Fruit fly (Drosophila melanogaster) whole organism, embryonic: ENCODE data around the gene CG31365.

Source experiments
- ATbp ChIP-seq: fragments of 200-800 bp; sonication (Bioruptor generic); optimal IDR thresholded peaks from 2 replicates; lab custom pipeline; 2017; ENCODE audit warnings: missing biosample characterization, mild to moderate bottlenecking, missing genetic modification characterization, missing genetic modification reagents
- Awh ChIP-seq: fragments of 200-800 bp; sonication (Bioruptor generic); IDR thresholded peaks from 2 replicates; pipeline ENCODE4, ENCODE4 v1.3.6; 2022; ENCODE audit warnings: missing biosample characterization, missing genetic modification characterization
- CG1024 ChIP-seq: fragments of 200-800 bp; sonication (Bioruptor generic); IDR thresholded peaks from 2 replicates; pipeline ENCODE4 v1.3.6; 2022; ENCODE audit warnings: missing biosample characterization, missing genetic modification characterization
- CG10321 ChIP-seq: fragments of 200-800 bp; sonication (Bioruptor generic); IDR thresholded peaks from 2 replicates; pipeline ENCODE4 v1.3.6; 2022; ENCODE audit warnings: missing biosample characterization, missing genetic modification characterization
- CG12391 ChIP-seq: fragments of 200-800 bp; sonication (Bioruptor generic); optimal IDR thresholded peaks from 3 replicates; lab custom pipeline; 2018; ENCODE audit warnings: missing biosample characterization, mild to moderate bottlenecking, missing genetic modification characterization, moderate library complexity
- CG12769 ChIP-seq: fragments of 200-800 bp; sonication (Bioruptor generic); optimal IDR thresholded peaks from 2 replicates; lab custom pipeline; 2019; ENCODE audit warnings: missing biosample characterization, mild to moderate bottlenecking, missing genetic modification characterization, moderate library complexity
- CG13123 ChIP-seq: fragments of 200-800 bp; sonication (Bioruptor generic); optimal IDR thresholded peaks from 2 replicates; lab custom pipeline; 2016; ENCODE audit warnings: missing biosample characterization, missing genetic modification characterization
- CG16813 ChIP-seq: fragments of 200-800 bp; sonication (Bioruptor generic); IDR thresholded peaks from 3 replicates; pipeline ENCODE4 v1.3.6; 2022; ENCODE audit warnings: missing biosample characterization, missing genetic modification characterization; ENCODE audit not compliant: partially characterized antibody
- CG1792 ChIP-seq: fragments of 200-800 bp; sonication (Bioruptor generic); optimal IDR thresholded peaks from 2 replicates; lab custom pipeline; 2016; ENCODE audit warnings: missing biosample characterization, missing genetic modification characterization
- CG2129 ChIP-seq: fragments of 200-800 bp; sonication (Bioruptor generic); IDR thresholded peaks from 2 replicates; pipeline ENCODE4 v1.3.6; 2022; ENCODE audit warnings: missing biosample characterization, missing genetic modification characterization; ENCODE audit not compliant: partially characterized antibody
- CG2875 ChIP-seq: fragments of 200-800 bp; sonication (Bioruptor generic); optimal IDR thresholded peaks from 2 replicates; lab custom pipeline; 2017; ENCODE audit warnings: missing biosample characterization, mild to moderate bottlenecking, missing genetic modification characterization, missing genetic modification reagents
- CG30020 ChIP-seq: fragments of 200-800 bp; optimal IDR thresholded peaks from 2 replicates; lab custom pipeline; 2019; ENCODE audit warnings: missing biosample characterization, mild to moderate bottlenecking, missing genetic modification characterization, moderate library complexity
- CG33213 ChIP-seq: fragments of 200-800 bp; sonication (Bioruptor generic); optimal IDR thresholded peaks from 3 replicates; lab custom pipeline; 2016; ENCODE audit warnings: missing biosample characterization, missing genetic modification characterization
- CG5245 ChIP-seq: fragments of 200-800 bp; sonication (Bioruptor generic); optimal IDR thresholded peaks from 3 replicates; lab custom pipeline; 2016; ENCODE audit warnings: missing biosample characterization, missing genetic modification characterization
- CG6765 ChIP-seq: fragments of 200-800 bp; sonication (Bioruptor generic); optimal IDR thresholded peaks from 3 replicates; lab custom pipeline; 2017; ENCODE audit warnings: missing biosample characterization, mild to moderate bottlenecking, missing genetic modification characterization
- CG7357 ChIP-seq: fragments of 200-800 bp; sonication (Bioruptor generic); IDR thresholded peaks from 3 replicates; pipeline ENCODE4 v1.3.6; 2022; ENCODE audit warnings: missing biosample characterization, missing genetic modification characterization
- CG7786 ChIP-seq: fragments of 200-800 bp; sonication (Bioruptor generic); optimal IDR thresholded peaks from 2 replicates; lab custom pipeline; 2016; ENCODE audit warnings: missing biosample characterization, missing genetic modification characterization
- CG9215 ChIP-seq: fragments of 200-800 bp; sonication (Bioruptor generic); IDR thresholded peaks from 2 replicates; pipeline ENCODE4 v1.3.6; 2022; ENCODE audit warnings: missing biosample characterization, missing genetic modification characterization
- CHES-1-like ChIP-seq: fragments of 200-800 bp; sonication (Bioruptor generic); optimal IDR thresholded peaks from 2 replicates; lab custom pipeline; 2016; ENCODE audit warnings: missing biosample characterization, missing genetic modification characterization
- CkIIα-i1 ChIP-seq: fragments of 200-800 bp; sonication (Bioruptor generic); IDR thresholded peaks from 2 replicates; pipeline ENCODE4 v1.3.6; 2022; ENCODE audit warnings: missing biosample characterization, missing genetic modification characterization
- CoRest ChIP-seq: fragments of 200-800 bp; sonication (Bioruptor generic); optimal IDR thresholded peaks from 3 replicates; lab custom pipeline; 2018; ENCODE audit warnings: missing biosample characterization, mild to moderate bottlenecking, missing genetic modification characterization, moderate library complexity
- D19B ChIP-seq: fragments of 200-800 bp; sonication (Bioruptor generic); optimal IDR thresholded peaks from 2 replicates; lab custom pipeline; 2017; ENCODE audit warnings: missing biosample characterization, mild to moderate bottlenecking, missing genetic modification characterization
- Hmr ChIP-seq: fragments of 200-800 bp; sonication (Bioruptor generic); optimal IDR thresholded peaks from 3 replicates; lab custom pipeline; 2017; ENCODE audit warnings: mild to moderate bottlenecking, missing biosample characterization, missing genetic modification reagents, missing genetic modification characterization
- Kr ChIP-seq: fragments of 200-800 bp; sonication (Bioruptor generic); optimal IDR thresholded peaks from 2 replicates; lab custom pipeline; 2017; ENCODE audit warnings: missing biosample characterization, mild to moderate bottlenecking, missing genetic modification characterization
- MTF-1 ChIP-seq: fragments of 200-800 bp; sonication (Bioruptor generic); optimal IDR thresholded peaks from 2 replicates; lab custom pipeline; 2018; ENCODE audit warnings: missing biosample characterization, mild to moderate bottlenecking, missing genetic modification characterization, borderline replicate concordance
- Max ChIP-seq: fragments of 200-800 bp; sonication (Bioruptor generic); optimal IDR thresholded peaks from 2 replicates; lab custom pipeline; 2016; ENCODE audit warnings: missing biosample characterization, mild to moderate bottlenecking, missing genetic modification characterization
- Med ChIP-seq: fragments of 200-800 bp; sonication (Bioruptor generic); peaks from one replicate; lab custom pipeline; 2016; ENCODE audit warnings: missing biosample characterization, missing genetic modification characterization, mild to moderate bottlenecking, inconsistent platforms, moderate library complexity
- Pdp1 ChIP-seq, 2 experiments: fragments of 200-800 bp; sonication (Bioruptor generic); optimal IDR thresholded peaks; 3 replicates each; lab custom pipeline; 2016; ENCODE audit warnings: missing biosample characterization in 2 of 2, missing genetic modification characterization in 2 of 2, mild to moderate bottlenecking in 1 of 2, moderate library complexity in 1 of 2
- Scr ChIP-seq: fragments of 200-800 bp; sonication (Bioruptor generic); IDR thresholded peaks from 2 replicates; pipeline ENCODE4 v1.3.6; 2022; ENCODE audit warnings: missing biosample characterization, missing genetic modification characterization; ENCODE audit not compliant: partially characterized antibody
- TFAM ChIP-seq: fragments of 200-800 bp; sonication (Bioruptor generic); optimal IDR thresholded peaks from 2 replicates; lab custom pipeline; 2017; ENCODE audit warnings: missing biosample characterization, missing genetic modification characterization, inconsistent platforms
- Usf ChIP-seq: fragments of 200-800 bp; sonication (Bioruptor generic); optimal IDR thresholded peaks from 2 replicates; lab custom pipeline; 2017; ENCODE audit warnings: missing genotype, missing biosample characterization, missing genetic modification characterization
- YL-1 ChIP-seq: fragments of 200-800 bp; sonication (Bioruptor generic); optimal IDR thresholded peaks from 3 replicates; lab custom pipeline; 2017; ENCODE audit warnings: missing biosample characterization, mild to moderate bottlenecking, missing genetic modification characterization
- amos ChIP-seq: fragments of 200-800 bp; sonication (Bioruptor generic); IDR thresholded peaks from 2 replicates; pipeline ENCODE4 v1.3.6; 2022; ENCODE audit warnings: missing biosample characterization, missing genetic modification characterization; ENCODE audit not compliant: partially characterized antibody
- bbx ChIP-seq: fragments of 200-800 bp; sonication (Bioruptor generic); IDR thresholded peaks from 2 replicates; pipeline ENCODE4 v1.3.6; 2022; ENCODE audit warnings: missing biosample characterization, missing genetic modification characterization; ENCODE audit not compliant: partially characterized antibody
- fd96Cb ChIP-seq: fragments of 200-800 bp; sonication (Bioruptor generic); optimal IDR thresholded peaks from 2 replicates; lab custom pipeline; 2018; ENCODE audit warnings: missing biosample characterization, mild to moderate bottlenecking, missing genetic modification characterization, moderate library complexity
- fu2 ChIP-seq: fragments of 200-800 bp; sonication (Bioruptor generic); optimal IDR thresholded peaks from 2 replicates; lab custom pipeline; 2016; ENCODE audit warnings: missing biosample characterization, missing genetic modification characterization
- lbe ChIP-seq: fragments of 200-800 bp; sonication (Bioruptor generic); optimal IDR thresholded peaks from 2 replicates; lab custom pipeline; 2016; ENCODE audit warnings: missing biosample characterization, mild to moderate bottlenecking, missing genetic modification characterization
- mam ChIP-seq: fragments of 200-800 bp; sonication (Bioruptor generic); optimal IDR thresholded peaks from 3 replicates; lab custom pipeline; 2016; ENCODE audit warnings: missing biosample characterization, missing genetic modification characterization
- nau ChIP-seq: fragments of 200-800 bp; sonication (Bioruptor generic); optimal IDR thresholded peaks from 3 replicates; lab custom pipeline; 2017; ENCODE audit warnings: missing biosample characterization, mild to moderate bottlenecking, missing genetic modification characterization, missing genetic modification reagents
- pnt ChIP-seq: fragments of 200-800 bp; sonication (Bioruptor generic); optimal IDR thresholded peaks from 3 replicates; lab custom pipeline; 2016; ENCODE audit warnings: missing biosample characterization, missing genetic modification characterization
- prd ChIP-seq, 3 experiments: fragments of >200 bp in 2 of 3; fragments of 200-800 bp in 1 of 3; sonication (Bioruptor generic) in 1 of 3; optimal IDR thresholded peaks in 2 of 3; IDR thresholded peaks in 1 of 3; 2 replicates in 2 of 3; 3 replicates in 1 of 3; pipeline versions ENCODE4 v1.3.6 to Lab custom; 2017 to 2022; ENCODE audit warnings: missing biosample characterization in 1 of 3, missing genetic modification characterization in 1 of 3
- rib ChIP-seq: fragments of 200-800 bp; sonication (Bioruptor generic); IDR thresholded peaks from 2 replicates; pipeline ENCODE4 v1.3.6; 2022; ENCODE audit warnings: missing biosample characterization, missing genetic modification characterization
- ro ChIP-seq: fragments of 200-800 bp; sonication (Bioruptor generic); IDR thresholded peaks from 2 replicates; pipeline ENCODE4 v1.3.6; 2022; ENCODE audit warnings: missing biosample characterization, missing genetic modification characterization
- tap ChIP-seq: fragments of 200-800 bp; optimal IDR thresholded peaks from 3 replicates; lab custom pipeline; 2019; ENCODE audit warnings: missing biosample characterization, mild to moderate bottlenecking, missing genetic modification characterization, moderate library complexity
- tin ChIP-seq: fragments of 200-800 bp; sonication (Bioruptor generic); optimal IDR thresholded peaks from 3 replicates; lab custom pipeline; 2016; ENCODE audit warnings: missing biosample characterization, missing genetic modification characterization
- tna ChIP-seq: fragments of 200-800 bp; sonication (Bioruptor generic); IDR thresholded peaks from 2 replicates; pipeline ENCODE4 v1.3.6; 2022; ENCODE audit warnings: missing biosample characterization, missing genetic modification characterization; ENCODE audit not compliant: partially characterized antibody
- toy ChIP-seq: fragments of 200-800 bp; sonication (Bioruptor generic); IDR thresholded peaks from 2 replicates; pipeline ENCODE4 v1.3.6; 2022; ENCODE audit warnings: missing biosample characterization, missing genetic modification characterization
- zfh2 ChIP-seq: fragments of 200-800 bp; sonication (Bioruptor generic); optimal IDR thresholded peaks from 2 replicates; lab custom pipeline; 2016; ENCODE audit warnings: missing biosample characterization, missing genetic modification characterization

The CG31365 gene

DNA sequence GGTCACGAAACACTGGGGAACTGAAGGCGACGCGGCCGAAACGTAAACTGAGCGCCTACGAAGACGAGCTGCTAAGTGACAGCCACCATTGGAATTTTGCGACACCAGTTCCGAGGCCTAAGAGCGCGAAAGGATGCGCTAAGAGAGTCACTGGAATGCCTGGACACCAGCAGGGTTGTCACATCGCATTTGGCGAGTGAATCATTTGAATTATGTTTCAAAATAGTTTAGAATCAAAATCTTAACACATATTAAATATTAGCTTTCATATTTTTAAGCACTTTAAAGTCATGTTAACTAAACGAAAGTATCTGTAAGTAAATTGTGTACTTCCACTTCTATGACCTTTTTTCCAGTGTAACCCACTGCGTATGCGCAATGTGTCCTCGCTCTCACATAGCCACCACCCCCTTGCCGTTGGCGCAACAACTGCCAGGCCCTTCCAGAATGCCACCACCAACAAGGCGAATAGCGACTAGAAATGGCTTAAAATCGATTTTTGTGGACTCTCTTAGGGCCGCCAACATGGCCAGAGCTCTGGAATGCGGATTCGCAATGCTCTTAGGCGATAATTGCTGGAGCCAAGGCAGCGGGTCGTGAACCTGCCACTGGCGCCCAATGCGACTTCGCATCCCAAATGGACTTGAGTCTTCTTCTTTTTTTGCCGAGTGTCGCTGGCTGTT lies 13.4 kb downstream of the CG31365 start, which contains the start of gene Cow:
TSS of gene Cow (minus strand) at position 51 of the 683 bp plus-strand sequence.
- TF ChIP-seq ATbp, result peak; percentile 45
- no peak for TF ChIP-seq CG1792 (GFP tag; lab: Kevin White, UChicago)
- TF ChIP-seq pnt, result peak; percentile 26
- TF ChIP-seq CG12769 (tag; lab: Kevin White, UChicago), result peak; percentile 90
- no peak for TF ChIP-seq CG16813 (GFP tag; lab: Robert Waterston, UW)
- no peak for TF ChIP-seq lbe (GFP tag; lab: Kevin White, UChicago)
- TF ChIP-seq CG2875, result no peak
- no peak for TF ChIP-seq TFAM
- no peak for TF ChIP-seq YL-1 (GFP tag; lab: Kevin White, UChicago)
- TF ChIP-seq zfh2 (GFP tag; lab: Kevin White, UChicago), result peak; percentile 50
- peak; percentile 94 for TF ChIP-seq Med
- peak; percentile 44 for TF ChIP-seq tin (GFP tag; lab: Kevin White, UChicago)
- peak; percentile 43 to 48 for TF ChIP-seq Pdp1 (GFP tag; optimal IDR thresholded peaks at IDR 0.05; lab: Kevin White, UChicago)
- peak; percentile 32 for TF ChIP-seq CG6765 (GFP tag; lab: Kevin White, UChicago)
- TF ChIP-seq tap (tag; lab: Kevin White, UChicago), result peak; percentile 2
- TF ChIP-seq fu2, result peak; percentile 9
- TF ChIP-seq fd96Cb (tag; lab: Kevin White, UChicago), result no peak
- no peak for TF ChIP-seq Scr (GFP tag; lab: Robert Waterston, UW)
- TF ChIP-seq Hmr, result peak; percentile 84
- TF ChIP-seq rib (GFP tag; lab: Robert Waterston, UW), result no peak
- TF ChIP-seq CG7786 (GFP tag; lab: Kevin White, UChicago), result peak; percentile 38
- TF ChIP-seq CG5245 (GFP tag; lab: Kevin White, UChicago), result peak; percentile 4
- TF ChIP-seq nau (GFP tag; lab: Kevin White, UChicago), result peak; percentile 56
- TF ChIP-seq CkIIα-i1 (GFP tag; lab: Robert Waterston, UW), result no peak
- 0 out of 2 replicates have a peak, but pooled peaks have one; percentile 34 for TF ChIP-seq toy
- TF ChIP-seq CG12391 (tag; lab: Kevin White, UChicago), result peak; percentile 62
- peak; percentile 69 for TF ChIP-seq CG9215 (GFP tag; lab: Robert Waterston, UW)
- no peak for TF ChIP-seq CG30020
- TF ChIP-seq Kr, result no peak
- no peak for TF ChIP-seq CG13123
- TF ChIP-seq D19B, result peak; percentile 5
- no peak for TF ChIP-seq CG7357
- TF ChIP-seq mam (GFP tag; lab: Kevin White, UChicago), result peak; percentile 69
- TF ChIP-seq Awh (GFP tag; lab: Robert Waterston, UW), result no peak
- TF ChIP-seq CG10321 (GFP tag; lab: Robert Waterston, UW), result no peak
- TF ChIP-seq CoRest (tag; lab: Kevin White, UChicago), result peak; percentile 54
- TF ChIP-seq Usf (GFP tag; lab: Kevin White, UChicago), result no peak
- TF ChIP-seq prd (optimal IDR thresholded peaks at IDR 0.05; lab: Kevin White, UChicago), result no peak
- peak; percentile 75 for TF ChIP-seq prd (GFP tag; IDR thresholded peaks at IDR 0.05; lab: Robert Waterston, UW)
- TF ChIP-seq bbx, result no peak
- peak; percentile 48 for TF ChIP-seq CHES-1-like
- TF ChIP-seq CG33213 (GFP tag; lab: Kevin White, UChicago), result peak; percentile 15
- no peak for TF ChIP-seq tna (GFP tag; lab: Robert Waterston, UW)
- TF ChIP-seq Max (GFP tag; lab: Kevin White, UChicago), result peak; percentile 36
- no peak for TF ChIP-seq CG1024 (GFP tag; lab: Robert Waterston, UW)
- TF ChIP-seq CG2129, result no peak
- TF ChIP-seq ro, result peak; percentile 30
- no peak for TF ChIP-seq amos
- no peak for TF ChIP-seq MTF-1 (GFP tag; lab: Kevin White, UChicago)
